Fruit fly (Drosophila melanogaster): ENCODE results near the gene CG1571.
A peak's percentile ranks its signal among the peaks of the same experiment; 100 is the strongest.

The CG1571 gene

dm6 chrX:8115717-8116311 lies 40.1 kb downstream of the CG1571 start, which contains the start of gene Gclc (continued):
- no peak for TF ChIP-seq CG7372 (GFP tag; IDR thresholded peaks at IDR 0.05)
- TF ChIP-seq Side (GFP tag; optimal IDR thresholded peaks at IDR 0.05) = no peak
- TF ChIP-seq Bteb2 (GFP tag; optimal IDR thresholded peaks at IDR 0.05) = peak; percentile 0
- no peak for TF ChIP-seq ind (GFP tag; optimal IDR thresholded peaks at IDR 0.05)
- peak; percentile 36 for TF ChIP-seq Ets97D (GFP tag; optimal IDR thresholded peaks at IDR 0.05)
- no peak for TF ChIP-seq ac (GFP tag; optimal IDR thresholded peaks at IDR 0.05)
- TF ChIP-seq jigr1 (GFP tag; IDR thresholded peaks at IDR 0.05) = no peak
- TF ChIP-seq exex (tag; optimal IDR thresholded peaks at IDR 0.05) = peak; percentile 28
- no peak for TF ChIP-seq H2.0 (GFP tag; IDR thresholded peaks at IDR 0.05)
- TF ChIP-seq Hmr (GFP tag; optimal IDR thresholded peaks at IDR 0.05) = peak; percentile 50
- peak; percentile 56 for TF ChIP-seq Jarid2 (GFP tag; optimal IDR thresholded peaks at IDR 0.05)
- no peak for TF ChIP-seq peb (GFP tag; IDR thresholded peaks at IDR 0.05)
- peak; percentile 25 for TF ChIP-seq Fer1 (GFP tag; optimal IDR thresholded peaks at IDR 0.05)
- TF ChIP-seq CG32532 (GFP tag; IDR thresholded peaks at IDR 0.05) = no peak
- TF ChIP-seq CG18599 (GFP tag; optimal IDR thresholded peaks at IDR 0.05) = no peak
- TF ChIP-seq CG15514 (GFP tag; optimal IDR thresholded peaks at IDR 0.05) = peak; percentile 39
- TF ChIP-seq CG34224 (GFP tag; IDR thresholded peaks at IDR 0.05; ENCODE audit: partially characterized antibody) = peak; percentile 40; the same call in 1 of the 3 replicates
- TF ChIP-seq Max (GFP tag; optimal IDR thresholded peaks at IDR 0.05) = peak; percentile 23
- no peak for TF ChIP-seq CG18262 (tag; optimal IDR thresholded peaks at IDR 0.05)
- peak; percentile 75 for TF ChIP-seq cg (GFP tag; optimal IDR thresholded peaks at IDR 0.05)
- TF ChIP-seq CG1603 (tag; optimal IDR thresholded peaks at IDR 0.05) = peak; percentile 42
- TF ChIP-seq CG10462 (GFP tag; optimal IDR thresholded peaks at IDR 0.05) = no peak
- peak; percentile 36 for TF ChIP-seq CG12769 (tag; optimal IDR thresholded peaks at IDR 0.05)
- TF ChIP-seq vvl (GFP tag; IDR thresholded peaks at IDR 0.05) = peak; percentile 33; the same call in 1 of the 2 replicates
- TF ChIP-seq CG9215 (GFP tag; IDR thresholded peaks at IDR 0.05) = no peak
- no peak for TF ChIP-seq CG8290 (GFP tag; optimal IDR thresholded peaks at IDR 0.05)
- peak in 1 of 2 experiments; percentile 13 for TF ChIP-seq CG8290 (tag; optimal IDR thresholded peaks at IDR 0.05)
- no peak for TF ChIP-seq CG4360 (GFP tag; IDR thresholded peaks at IDR 0.05)
- TF ChIP-seq salm (tag; optimal IDR thresholded peaks at IDR 0.05) = no peak
- peak; percentile 60 for TF ChIP-seq Dref (GFP tag; IDR thresholded peaks at IDR 0.05)
- no peak for TF ChIP-seq ttk (GFP tag; IDR thresholded peaks at IDR 0.05)
- 0 out of 3 replicates have a peak, but pooled peaks have one; percentile 18 for TF ChIP-seq ken (GFP tag; IDR thresholded peaks at IDR 0.05)
- no peak for TF ChIP-seq gsb (GFP tag; IDR thresholded peaks at IDR 0.05)
- TF ChIP-seq PHDP (tag; optimal IDR thresholded peaks at IDR 0.05) = no peak
- TF ChIP-seq Atf-2 (GFP tag; optimal IDR thresholded peaks at IDR 0.05) = no peak
- no peak for TF ChIP-seq CG1832 (GFP tag; optimal IDR thresholded peaks at IDR 0.05)
- no peak for TF ChIP-seq CG17802 (tag; optimal IDR thresholded peaks at IDR 0.05)
- TF ChIP-seq D19B (GFP tag; optimal IDR thresholded peaks at IDR 0.05) = peak; percentile 3
- TF ChIP-seq cwo (GFP tag; optimal IDR thresholded peaks at IDR 0.05) = peak; percentile 82
- TF ChIP-seq Oaz (GFP tag; IDR thresholded peaks at IDR 0.05) = no peak
- peak; percentile 47 for TF ChIP-seq BtbVII (GFP tag; optimal IDR thresholded peaks at IDR 0.05)
- TF ChIP-seq E2f2 (GFP tag; IDR thresholded peaks at IDR 0.05) = peak; percentile 50
- peak; percentile 52; the same call in 1 of the 2 replicates for TF ChIP-seq unc-4 (GFP tag; IDR thresholded peaks at IDR 0.05; ENCODE audit: partially characterized antibody)
- peak; percentile 24 for TF ChIP-seq CG17568 (GFP tag; optimal IDR thresholded peaks at IDR 0.05)
- TF ChIP-seq MESR4 (GFP tag; optimal IDR thresholded peaks at IDR 0.05) = peak; percentile 30
- TF ChIP-seq Awh (GFP tag; IDR thresholded peaks at IDR 0.05) = no peak
- TF ChIP-seq Med (GFP tag) = peak; percentile 81
- no peak for TF ChIP-seq Chrac-16 (GFP tag; optimal IDR thresholded peaks at IDR 0.05)
- peak in 1 of 2 experiments; percentile 23 for TF ChIP-seq crp (GFP tag; optimal IDR thresholded peaks at IDR 0.05)
- peak; percentile 29; the same call in 1 of the 3 replicates for TF ChIP-seq CG16813 (GFP tag; IDR thresholded peaks at IDR 0.05; ENCODE audit: partially characterized antibody)
